Fruit fly (Drosophila melanogaster) whole organism, embryonic: ENCODE data around the gene CG43439.
A peak's percentile ranks its signal among the peaks of the same experiment; 100 is the strongest.

Experiments used
- ATbp ChIP-seq: fragments of 200-800 bp; sonication (Bioruptor generic); optimal IDR thresholded peaks from 2 replicates; lab custom pipeline; 2017; ENCODE audit warnings: missing biosample characterization, mild to moderate bottlenecking, missing genetic modification characterization, missing genetic modification reagents
- BtbVII ChIP-seq: fragments of 200-800 bp; sonication (Bioruptor generic); optimal IDR thresholded peaks from 3 replicates; lab custom pipeline; 2017; ENCODE audit warnings: missing biosample characterization, mild to moderate bottlenecking, missing genetic modification characterization
- CG1024 ChIP-seq: fragments of 200-800 bp; sonication (Bioruptor generic); IDR thresholded peaks from 2 replicates; pipeline ENCODE4 v1.3.6; 2022; ENCODE audit warnings: missing biosample characterization, missing genetic modification characterization
- CG10274 ChIP-seq: fragments of 200-800 bp; sonication (Bioruptor generic); optimal IDR thresholded peaks from 3 replicates; lab custom pipeline; 2017; ENCODE audit warnings: missing biosample characterization, mild to moderate bottlenecking, missing genetic modification characterization
- CG10654 ChIP-seq: fragments of 200-800 bp; sonication (Bioruptor generic); optimal IDR thresholded peaks from 2 replicates; lab custom pipeline; 2016; ENCODE audit warnings: missing biosample characterization, missing genetic modification characterization
- CG10979 ChIP-seq: fragments of 200-800 bp; sonication (Bioruptor generic); optimal IDR thresholded peaks from 2 replicates; lab custom pipeline; 2018; ENCODE audit warnings: missing biosample characterization, mild to moderate bottlenecking, missing genetic modification characterization, moderate library complexity
- CG11398 ChIP-seq: fragments of 200-800 bp; sonication (Bioruptor generic); optimal IDR thresholded peaks from 2 replicates; lab custom pipeline; 2016; ENCODE audit warnings: missing biosample characterization, missing genetic modification characterization
- CG14710 ChIP-seq: fragments of 200-800 bp; sonication (Bioruptor generic); optimal IDR thresholded peaks from 3 replicates; lab custom pipeline; 2019; ENCODE audit warnings: missing biosample characterization, mild to moderate bottlenecking, missing genetic modification characterization, moderate library complexity
- CG17359 ChIP-seq: fragments of 200-800 bp; sonication (Bioruptor generic); optimal IDR thresholded peaks from 3 replicates; lab custom pipeline; 2018; ENCODE audit warnings: missing biosample characterization, mild to moderate bottlenecking, missing genetic modification characterization, moderate library complexity
- CG17568 ChIP-seq: fragments of 200-800 bp; sonication (Bioruptor generic); optimal IDR thresholded peaks from 2 replicates; lab custom pipeline; 2018; ENCODE audit warnings: missing biosample characterization, mild to moderate bottlenecking, missing genetic modification characterization, moderate library complexity
- CG18619 ChIP-seq: fragments of 200-800 bp; sonication (Bioruptor generic); optimal IDR thresholded peaks from 3 replicates; lab custom pipeline; 2017; ENCODE audit warnings: missing biosample characterization, mild to moderate bottlenecking, missing genetic modification characterization
- CG2116 ChIP-seq: fragments of 200-800 bp; sonication (Bioruptor generic); optimal IDR thresholded peaks from 3 replicates; lab custom pipeline; 2018; ENCODE audit warnings: missing biosample characterization, mild to moderate bottlenecking, missing genetic modification characterization
- CG2875 ChIP-seq: fragments of 200-800 bp; sonication (Bioruptor generic); optimal IDR thresholded peaks from 2 replicates; lab custom pipeline; 2017; ENCODE audit warnings: missing biosample characterization, mild to moderate bottlenecking, missing genetic modification characterization, missing genetic modification reagents
- CG30431 ChIP-seq: fragments of 200-800 bp; sonication (Bioruptor generic); optimal IDR thresholded peaks from 2 replicates; lab custom pipeline; 2017; ENCODE audit warnings: missing biosample characterization, missing genetic modification characterization
- CG3065 ChIP-seq: fragments of 200-800 bp; sonication (Bioruptor generic); optimal IDR thresholded peaks from 2 replicates; lab custom pipeline; 2016; ENCODE audit warnings: missing biosample characterization, missing genetic modification characterization
- CG31388 ChIP-seq: fragments of 200-800 bp; sonication (Bioruptor generic); optimal IDR thresholded peaks from 2 replicates; lab custom pipeline; 2016; ENCODE audit warnings: missing biosample characterization, missing genetic modification characterization
- CG31441 ChIP-seq: fragments of 200-800 bp; sonication (Bioruptor generic); IDR thresholded peaks from 2 replicates; pipeline ENCODE4 v1.3.6; 2022; ENCODE audit warnings: missing biosample characterization, missing genetic modification characterization
- CG33213 ChIP-seq: fragments of 200-800 bp; sonication (Bioruptor generic); optimal IDR thresholded peaks from 3 replicates; lab custom pipeline; 2016; ENCODE audit warnings: missing biosample characterization, missing genetic modification characterization
- CG5180 ChIP-seq: fragments of 200-800 bp; sonication (Bioruptor generic); optimal IDR thresholded peaks from 3 replicates; lab custom pipeline; 2017; ENCODE audit warnings: missing biosample characterization, missing genetic modification characterization, mild to moderate bottlenecking, moderate library complexity, missing genetic modification reagents
- CG7928 ChIP-seq: fragments of 200-800 bp; sonication (Bioruptor generic); optimal IDR thresholded peaks from 2 replicates; lab custom pipeline; 2017; ENCODE audit warnings: missing biosample characterization, mild to moderate bottlenecking, missing genetic modification characterization
- Dll ChIP-seq: fragments of 200-800 bp; sonication (Bioruptor generic); IDR thresholded peaks from 4 replicates; pipeline ENCODE4 v1.3.6; 2022; ENCODE audit warnings: missing biosample characterization, missing genetic modification characterization; ENCODE audit not compliant: partially characterized antibody
- Ets97D ChIP-seq: fragments of 200-800 bp; sonication (Bioruptor generic); optimal IDR thresholded peaks from 3 replicates; lab custom pipeline; 2016; ENCODE audit warnings: missing biosample characterization, missing genetic modification characterization
- Gug ChIP-seq: fragments of 200-800 bp; sonication (Bioruptor generic); IDR thresholded peaks from 4 replicates; pipeline ENCODE4 v1.3.6; 2022; ENCODE audit warnings: missing biosample characterization, missing genetic modification characterization
- HLH3B ChIP-seq: fragments of 200-800 bp; sonication (Bioruptor generic); IDR thresholded peaks from 2 replicates; pipeline ENCODE4 v1.3.6; 2022; ENCODE audit warnings: missing biosample characterization, missing genetic modification characterization
- HLH4C ChIP-seq: fragments of 200-800 bp; sonication (Bioruptor generic); IDR thresholded peaks from 3 replicates; pipeline ENCODE4 v1.3.6; 2022; ENCODE audit warnings: missing biosample characterization, missing genetic modification characterization; ENCODE audit not compliant: partially characterized antibody
- Kr ChIP-seq: fragments of 200-800 bp; sonication (Bioruptor generic); optimal IDR thresholded peaks from 2 replicates; lab custom pipeline; 2017; ENCODE audit warnings: missing biosample characterization, mild to moderate bottlenecking, missing genetic modification characterization
- Pdp1 ChIP-seq, 2 experiments: fragments of 200-800 bp; sonication (Bioruptor generic); optimal IDR thresholded peaks; 3 replicates each; lab custom pipeline; 2016; ENCODE audit warnings: missing biosample characterization in 2 of 2, missing genetic modification characterization in 2 of 2, mild to moderate bottlenecking in 1 of 2, moderate library complexity in 1 of 2
- Sin3A ChIP-seq: fragments of >200 bp; optimal IDR thresholded peaks from 2 replicates; lab custom pipeline; 2018
- Trl ChIP-seq, 3 experiments: fragments of >200 bp in 2 of 3; fragments of 200-800 bp in 1 of 3; sonication (Bioruptor generic) in 1 of 3; optimal IDR thresholded peaks; 2 replicates in 1 of 3; 3 replicates in 2 of 3; lab custom pipeline; 2016 to 2017; ENCODE audit warnings: missing biosample characterization in 1 of 3, missing genetic modification characterization in 1 of 3
- ab ChIP-seq: fragments of 200-800 bp; sonication (Bioruptor generic); optimal IDR thresholded peaks from 2 replicates; lab custom pipeline; 2016; ENCODE audit warnings: missing biosample characterization, missing genetic modification characterization
- al ChIP-seq: fragments of 200-800 bp; sonication (Bioruptor generic); IDR thresholded peaks from 2 replicates; pipeline ENCODE4 v1.3.6; 2022; ENCODE audit warnings: missing biosample characterization, missing genetic modification characterization
- amos ChIP-seq: fragments of 200-800 bp; sonication (Bioruptor generic); IDR thresholded peaks from 2 replicates; pipeline ENCODE4 v1.3.6; 2022; ENCODE audit warnings: missing biosample characterization, missing genetic modification characterization; ENCODE audit not compliant: partially characterized antibody
- ara ChIP-seq: fragments of 200-800 bp; sonication (Bioruptor generic); IDR thresholded peaks from 2 replicates; pipeline ENCODE4 v1.3.6; 2022; ENCODE audit warnings: missing biosample characterization, missing genetic modification characterization
- ci ChIP-seq: fragments of 200-800 bp; sonication (Bioruptor generic); IDR thresholded peaks from 3 replicates; pipeline ENCODE4 v1.3.6; 2022; ENCODE audit warnings: missing biosample characterization, missing genetic modification characterization
- dati ChIP-seq: fragments of 200-800 bp; sonication (Bioruptor generic); IDR thresholded peaks from 2 replicates; pipeline ENCODE4 v1.3.6; 2022; ENCODE audit warnings: missing biosample characterization, missing genetic modification characterization
- disco-r ChIP-seq: fragments of 200-800 bp; sonication (Bioruptor generic); optimal IDR thresholded peaks from 2 replicates; lab custom pipeline; 2016; ENCODE audit warnings: missing biosample characterization, missing genetic modification characterization
- eve ChIP-seq, 2 experiments: fragments of >200 bp; optimal IDR thresholded peaks; 2 replicates each; lab custom pipeline; 2017; ENCODE audit warnings: missing biosample characterization in 2 of 2, missing genetic modification characterization in 2 of 2
- gcm2 ChIP-seq: fragments of 200-800 bp; sonication (Bioruptor generic); optimal IDR thresholded peaks from 2 replicates; lab custom pipeline; 2016; ENCODE audit warnings: missing biosample characterization, missing genetic modification characterization
- ham ChIP-seq: fragments of 200-800 bp; sonication (Bioruptor generic); IDR thresholded peaks from 2 replicates; pipeline ENCODE4 v1.3.6; 2022; ENCODE audit warnings: missing biosample characterization, missing genetic modification characterization
- nau ChIP-seq: fragments of 200-800 bp; sonication (Bioruptor generic); optimal IDR thresholded peaks from 3 replicates; lab custom pipeline; 2017; ENCODE audit warnings: missing biosample characterization, mild to moderate bottlenecking, missing genetic modification characterization, missing genetic modification reagents
- nom ChIP-seq: fragments of 200-800 bp; sonication (Bioruptor generic); optimal IDR thresholded peaks from 2 replicates; lab custom pipeline; 2017; ENCODE audit warnings: missing biosample characterization, missing genetic modification characterization, mild to moderate bottlenecking, moderate library complexity, missing genetic modification reagents
- pfk ChIP-seq: fragments of 200-800 bp; sonication (Bioruptor generic); optimal IDR thresholded peaks from 2 replicates; lab custom pipeline; 2018; ENCODE audit warnings: missing biosample characterization, mild to moderate bottlenecking, missing genetic modification characterization, moderate library complexity
- prd ChIP-seq, 3 experiments: fragments of >200 bp in 2 of 3; fragments of 200-800 bp in 1 of 3; sonication (Bioruptor generic) in 1 of 3; optimal IDR thresholded peaks in 2 of 3; IDR thresholded peaks in 1 of 3; 2 replicates in 2 of 3; 3 replicates in 1 of 3; pipeline versions ENCODE4 v1.3.6 to Lab custom; 2017 to 2022; ENCODE audit warnings: missing biosample characterization in 1 of 3, missing genetic modification characterization in 1 of 3
- scrt ChIP-seq: fragments of 200-800 bp; sonication (Bioruptor generic); optimal IDR thresholded peaks from 2 replicates; lab custom pipeline; 2018; ENCODE audit warnings: missing biosample characterization, mild to moderate bottlenecking, missing genetic modification characterization, moderate library complexity
- sens-2 ChIP-seq: fragments of 200-800 bp; sonication (Bioruptor generic); IDR thresholded peaks from 2 replicates; pipeline ENCODE4 v1.3.6; 2022; ENCODE audit warnings: missing biosample characterization, missing genetic modification characterization
- stc ChIP-seq: fragments of 200-800 bp; sonication (Bioruptor generic); IDR thresholded peaks from 2 replicates; pipeline ENCODE4 v1.3.6; 2022; ENCODE audit warnings: missing biosample characterization, missing genetic modification characterization
- toy ChIP-seq: fragments of 200-800 bp; sonication (Bioruptor generic); IDR thresholded peaks from 2 replicates; pipeline ENCODE4 v1.3.6; 2022; ENCODE audit warnings: missing biosample characterization, missing genetic modification characterization
- ttk ChIP-seq: fragments of 200-800 bp; sonication (Bioruptor generic); IDR thresholded peaks from 2 replicates; pipeline ENCODE4 v2.1.2; 2022; ENCODE audit warnings: missing biosample characterization, missing genetic modification characterization
- yki ChIP-seq: fragments of >200 bp; optimal IDR thresholded peaks from 3 replicates; lab custom pipeline; 2018
- zf30C ChIP-seq: fragments of 200-800 bp; sonication (Bioruptor generic); optimal IDR thresholded peaks from 3 replicates; lab custom pipeline; 2018; ENCODE audit warnings: missing biosample characterization, mild to moderate bottlenecking, missing genetic modification characterization

CG43439 gene

DNA sequence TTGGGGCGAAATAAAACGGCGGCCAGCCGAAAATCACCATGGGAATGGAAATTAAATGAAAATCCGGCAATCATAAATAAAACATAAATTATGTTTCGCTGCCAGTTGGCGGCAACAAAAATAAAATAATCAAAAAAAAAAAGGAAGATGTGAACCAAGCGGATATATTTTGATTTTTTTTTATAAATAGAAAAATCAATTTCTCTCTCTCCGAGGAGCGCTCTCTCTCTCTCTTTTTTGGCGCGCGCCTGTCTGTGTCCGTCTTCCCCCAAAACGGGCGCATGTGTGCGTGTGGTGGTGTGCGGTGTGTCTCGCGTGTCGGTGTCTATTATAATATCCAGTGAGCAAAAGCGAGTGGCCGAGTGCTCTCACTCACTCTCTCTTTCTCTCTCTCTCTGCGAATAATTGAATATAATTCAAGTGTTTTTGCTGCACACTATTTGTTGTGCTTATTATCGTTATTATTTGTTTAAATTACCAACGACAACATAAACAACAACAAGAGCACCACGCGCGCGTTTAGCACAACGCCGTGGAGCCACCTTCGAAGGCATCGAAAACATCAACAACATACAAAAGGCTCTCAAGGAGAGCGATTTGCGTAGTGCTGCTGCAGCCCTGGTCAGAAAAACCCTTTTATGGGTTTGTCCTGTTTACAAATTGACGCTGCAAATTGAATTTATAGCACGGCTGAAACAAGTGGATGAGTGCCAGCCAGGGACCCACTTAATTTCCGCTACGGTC lies 41.0 kb downstream of the CG43439 start (continued):
- TF ChIP-seq HLH4C (no peak), dati (GFP tag; lab: Robert Waterston, UW) (no peak), toy (no peak), Kr (peak; percentile 4), ham (no peak), scrt (GFP tag; lab: Kevin White, UChicago) (peak; percentile 15), eve (GFP tag; optimal IDR thresholded peaks at IDR 0.05; lab: Kevin White, UChicago) (peak in 1 of 2 experiments; percentile 4), ara (GFP tag; lab: Robert Waterston, UW) (no peak), CG5180 (GFP tag; lab: Kevin White, UChicago) (no peak), gcm2 (GFP tag; lab: Kevin White, UChicago) (no peak), HLH3B (GFP tag; lab: Robert Waterston, UW) (no peak), BtbVII (GFP tag; lab: Kevin White, UChicago) (no peak), ab (no peak), CG30431 (GFP tag; lab: Kevin White, UChicago) (no peak), CG7928 (peak; percentile 70), nom (GFP tag; lab: Kevin White, UChicago) (no peak), Gug (no peak), CG1024 (GFP tag; lab: Robert Waterston, UW) (no peak), CG10274 (no peak), CG11398 (GFP tag; lab: Kevin White, UChicago) (no peak), CG2116 (no peak), stc (no peak; the same call in 1 of the 2 replicates), al (GFP tag; lab: Robert Waterston, UW) (no peak), amos (GFP tag; lab: Robert Waterston, UW) (no peak), disco-r (GFP tag; lab: Kevin White, UChicago) (no peak), CG17568 (GFP tag; lab: Kevin White, UChicago) (no peak), CG17359 (tag; lab: Kevin White, UChicago) (no peak), Ets97D (GFP tag; lab: Kevin White, UChicago) (no peak), CG10654 (GFP tag; lab: Kevin White, UChicago) (no peak), CG31441 (GFP tag; lab: Robert Waterston, UW) (no peak), CG33213 (GFP tag; lab: Kevin White, UChicago) (no peak), CG14710 (no peak), Trl (optimal IDR thresholded peaks at IDR 0.05; lab: Kevin White, UChicago) (peak; percentile 82 to 86), Trl (GFP tag; optimal IDR thresholded peaks at IDR 0.05; lab: Kevin White, UChicago) (no peak), CG18619 (GFP tag; lab: Kevin White, UChicago) (no peak), Sin3A (lab: Kevin White, UChicago) (no peak), ttk (GFP tag; lab: Robert Waterston, UW) (no peak), CG31388 (GFP tag; lab: Kevin White, UChicago) (no peak), prd (optimal IDR thresholded peaks at IDR 0.05; lab: Kevin White, UChicago) (no peak), prd (GFP tag; IDR thresholded peaks at IDR 0.05; lab: Robert Waterston, UW) (no peak), ci (GFP tag; lab: Robert Waterston, UW) (0 out of 3 replicates have a peak, but pooled peaks have one; percentile 10), CG3065 (GFP tag; lab: Kevin White, UChicago) (no peak), zf30C (GFP tag; lab: Kevin White, UChicago) (no peak), yki (lab: Kevin White, UChicago) (peak; percentile 28), sens-2 (GFP tag; lab: Robert Waterston, UW) (no peak), ATbp (GFP tag; lab: Kevin White, UChicago) (no peak), nau (GFP tag; lab: Kevin White, UChicago) (no peak), Dll (GFP tag; lab: Robert Waterston, UW) (no peak), Pdp1 (GFP tag; optimal IDR thresholded peaks at IDR 0.05; lab: Kevin White, UChicago) (no peak), CG10979 (tag; lab: Kevin White, UChicago) (no peak), pfk (GFP tag; lab: Kevin White, UChicago) (no peak), CG2875 (no peak)
